Fruit fly (Drosophila melanogaster) whole organism: ENCODE measurements around the gene CG13676.

Experiments
- CG8478 ChIP-seq: fragments of >200 bp; optimal IDR thresholded peaks from 2 replicates; lab custom pipeline; 2018; ENCODE audit warnings: inconsistent platforms
- usp ChIP-seq: fragments of >200 bp; optimal IDR thresholded peaks from 2 replicates; lab custom pipeline; 2017; ENCODE audit warnings: missing biosample characterization, missing genetic modification characterization, mixed read lengths

- no peak for TF ChIP-seq usp (GFP tag; lab: Kevin White, UChicago)
- TF ChIP-seq CG8478 (lab: Kevin White, UChicago): no peak
Observed at dm6 chr3L:8165436-8165835, 13.8 kb upstream of the CG13676 start, which contains the start of gene CG13675.
